Worm (Caenorhabditis elegans) whole organism, L1 larva: ENCODE results near the gene F26G1.10.

Experiments
- egl-13 ChIP-seq: sonication (generic microtip); optimal IDR thresholded peaks from 2 replicates; lab custom pipeline; 2016; ENCODE audit warnings: missing genotype, missing genetic modification reagents, missing genetic modification characterization, missing compliant biosample characterization
- egl-27 ChIP-seq, 2 experiments: fragments of 150-350 bp in 1 of 2; sonication (generic microtip); optimal IDR thresholded peaks; 3 replicates each; lab custom pipeline; 2017 to 2018; ENCODE audit warnings: missing biosample characterization in 2 of 2, missing genetic modification characterization in 2 of 2, missing genetic modification reagents in 2 of 2
- isw-1 ChIP-seq: fragments of 200-800 bp; sonication (Bioruptor generic); IDR thresholded peaks from 2 replicates; pipeline ENCODE4 v1.3.6; 2022; ENCODE audit warnings: missing genetic modification characterization, missing compliant biosample characterization
- nhr-11 ChIP-seq: fragments of 150-350 bp; optimal IDR thresholded peaks from 2 replicates; lab custom pipeline; 2014; ENCODE audit warnings: missing biosample characterization, missing genetic modification characterization
- nhr-77 ChIP-seq: fragments of 150-350 bp; optimal IDR thresholded peaks from 2 replicates; lab custom pipeline; 2014; ENCODE audit warnings: missing biosample characterization, missing genetic modification characterization
- nhr-85 ChIP-seq: sonication (generic microtip); peaks from one replicate; lab custom pipeline; 2016; ENCODE audit warnings: missing genetic modification characterization, inconsistent platforms, missing compliant biosample characterization
- unc-62 ChIP-seq: fragments of 150-350 bp; optimal IDR thresholded peaks from 2 replicates; lab custom pipeline; 2014; ENCODE audit warnings: missing biosample characterization, missing genetic modification reagents, missing genetic modification characterization

DNA sequence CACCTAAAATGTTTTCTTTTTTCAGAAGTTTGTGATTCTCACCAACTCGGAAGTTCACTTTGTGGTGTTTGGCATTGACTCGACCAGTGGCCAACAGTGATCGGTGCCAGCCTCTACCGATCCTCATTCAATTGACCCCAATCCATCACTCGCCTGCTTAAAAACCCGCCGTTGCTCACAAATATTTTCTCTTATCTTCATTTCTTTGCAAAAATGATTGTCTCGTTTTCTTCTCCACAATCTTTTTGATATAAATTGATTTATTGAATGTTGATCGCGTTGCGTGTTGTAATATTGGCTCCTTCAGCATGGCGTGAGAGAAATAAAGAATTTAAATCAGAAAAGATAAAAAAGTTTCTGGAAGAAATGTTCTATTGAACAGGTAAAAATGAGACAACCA is 37.6 kb upstream of the F26G1.10 start:
- TF ChIP-seq nhr-11 (tag; lab: Kevin White, UChicago) (no peak), nhr-85 (no peak), nhr-77 (tag; lab: Kevin White, UChicago) (no peak), isw-1 (GFP tag; lab: Robert Waterston, UW) (no peak), egl-27 (tag; optimal IDR thresholded peaks at IDR 0.05; lab: Kevin White, UChicago) (no peak), unc-62 (GFP tag; lab: Kevin White, UChicago) (no peak), egl-13 (tag; lab: Kevin White, UChicago) (no peak)
